Worm (Caenorhabditis elegans): ENCODE measurements around the gene R05G6.9.

- TF ChIP-seq fkh-10 (GFP tag; optimal IDR thresholded peaks at IDR 0.05): no peak
- TF ChIP-seq egl-27 (tag; optimal IDR thresholded peaks at IDR 0.05): no peak
- no peak for TF ChIP-seq ceh-82 (tag; optimal IDR thresholded peaks at IDR 0.05)
- no peak for TF ChIP-seq mdl-1 (tag; optimal IDR thresholded peaks at IDR 0.05)
- TF ChIP-seq jun-1 (tag; optimal IDR thresholded peaks at IDR 0.05): no peak
- TF ChIP-seq ama-1 (optimal IDR thresholded peaks at IDR 0.05): no peak
- TF ChIP-seq Y105C5A.15 (GFP tag; IDR thresholded peaks at IDR 0.05): no peak
- TF ChIP-seq aly-2 (tag; optimal IDR thresholded peaks at IDR 0.05): no peak
- TF ChIP-seq dve-1 (tag; optimal IDR thresholded peaks at IDR 0.05; ENCODE audit: insufficient read depth): no peak
- no peak for TF ChIP-seq lin-15B (tag; optimal IDR thresholded peaks at IDR 0.05)
- TF ChIP-seq lin-38 (GFP tag; IDR thresholded peaks at IDR 0.05): no peak
- TF ChIP-seq lin-39 (tag; optimal IDR thresholded peaks at IDR 0.05): no peak
Observed at ce11 chrIV:7523744-7524143, 7.7 kb upstream of the R05G6.9 start.

All from whole organism, L4 larva.